Worm (Caenorhabditis elegans) whole organism, late embryonic: ENCODE results near the gene fbxa-32.

Experiments used
- C08G9.2 ChIP-seq: sonication (generic microtip); optimal IDR thresholded peaks from 2 replicates; lab custom pipeline; 2016; ENCODE audit warnings: mild to moderate bottlenecking, missing genetic modification characterization, moderate library complexity, missing compliant biosample characterization
- C38D4.7 ChIP-seq: fragments of 200-800 bp; sonication (Bioruptor generic); optimal IDR thresholded peaks from 2 replicates; lab custom pipeline; 2018; ENCODE audit warnings: mild to moderate bottlenecking, missing genetic modification characterization, moderate library complexity, missing compliant biosample characterization
- K02D7.2 ChIP-seq: sonication (generic microtip); optimal IDR thresholded peaks from 2 replicates; lab custom pipeline; 2017; ENCODE audit warnings: mild to moderate bottlenecking, missing genetic modification characterization, missing compliant biosample characterization
- ahr-1 ChIP-seq: sonication (generic microtip); optimal IDR thresholded peaks from 2 replicates; lab custom pipeline; 2016; ENCODE audit warnings: missing genetic modification characterization, missing compliant biosample characterization
- ama-1 ChIP-seq: fragments of 150-350 bp; optimal IDR thresholded peaks from 2 replicates; lab custom pipeline; 2014
- ceh-18 ChIP-seq: sonication (generic microtip); optimal IDR thresholded peaks from 2 replicates; lab custom pipeline; 2016; ENCODE audit warnings: missing genetic modification characterization, missing compliant biosample characterization
- ceh-2 ChIP-seq: sonication (generic microtip); optimal IDR thresholded peaks from 2 replicates; lab custom pipeline; 2016; ENCODE audit warnings: missing genotype, missing genetic modification characterization, missing compliant biosample characterization
- ceh-22 ChIP-seq: sonication (generic microtip); optimal IDR thresholded peaks from 2 replicates; lab custom pipeline; 2017; ENCODE audit warnings: missing biosample characterization, missing genetic modification characterization
- ceh-24 ChIP-seq: sonication (generic microtip); optimal IDR thresholded peaks from 2 replicates; lab custom pipeline; 2016; ENCODE audit warnings: mild to moderate bottlenecking, missing genetic modification characterization, missing compliant biosample characterization
- ceh-30 ChIP-seq: fragments of 150-350 bp; optimal IDR thresholded peaks from 2 replicates; lab custom pipeline; 2014; ENCODE audit warnings: missing biosample characterization, missing genetic modification characterization
- ceh-48 ChIP-seq: sonication (generic microtip); optimal IDR thresholded peaks from 2 replicates; lab custom pipeline; 2016; ENCODE audit warnings: missing genetic modification characterization, inconsistent platforms, missing compliant biosample characterization
- ceh-6 ChIP-seq: fragments of 200-800 bp; sonication (Bioruptor generic); optimal IDR thresholded peaks from 2 replicates; lab custom pipeline; 2018; ENCODE audit warnings: mild to moderate bottlenecking, missing genetic modification characterization, missing compliant biosample characterization
- ceh-9 ChIP-seq: sonication (generic microtip); optimal IDR thresholded peaks from 2 replicates; lab custom pipeline; 2016; ENCODE audit warnings: mild to moderate bottlenecking, missing genetic modification characterization, inconsistent platforms, missing compliant biosample characterization
- che-1 ChIP-seq: sonication (generic microtip); optimal IDR thresholded peaks from 2 replicates; lab custom pipeline; 2016; ENCODE audit warnings: mild to moderate bottlenecking, missing genetic modification characterization, missing compliant biosample characterization
- dve-1 ChIP-seq: sonication (generic microtip); optimal IDR thresholded peaks from 2 replicates; lab custom pipeline; 2017; ENCODE audit warnings: antibody characterized with exemption, mild to moderate bottlenecking, missing genetic modification characterization, missing compliant biosample characterization
- elt-2 ChIP-seq: sonication (generic microtip); optimal IDR thresholded peaks from 2 replicates; lab custom pipeline; 2016; ENCODE audit warnings: missing genetic modification reagents, missing genetic modification characterization, missing compliant biosample characterization
- elt-4 ChIP-seq: sonication (generic microtip); optimal IDR thresholded peaks from 2 replicates; lab custom pipeline; 2016; ENCODE audit warnings: missing genetic modification characterization, missing compliant biosample characterization
- ets-4 ChIP-seq: sonication (generic microtip); optimal IDR thresholded peaks from 2 replicates; lab custom pipeline; 2016; ENCODE audit warnings: missing genetic modification characterization, missing compliant biosample characterization
- fax-1 ChIP-seq: sonication (generic microtip); optimal IDR thresholded peaks from 2 replicates; lab custom pipeline; 2016; ENCODE audit warnings: missing genotype, missing genetic modification characterization, missing compliant biosample characterization
- fkh-10 ChIP-seq: fragments of 150-350 bp; optimal IDR thresholded peaks from 2 replicates; lab custom pipeline; 2014; ENCODE audit warnings: missing biosample characterization, missing genetic modification reagents, missing genetic modification characterization
- fkh-6 ChIP-seq: sonication (generic microtip); optimal IDR thresholded peaks from 2 replicates; lab custom pipeline; 2016; ENCODE audit warnings: missing genetic modification characterization, missing compliant biosample characterization
- hlh-13 ChIP-seq: fragments of 200-800 bp; sonication (Bioruptor generic); optimal IDR thresholded peaks from 2 replicates; lab custom pipeline; 2018; ENCODE audit warnings: mild to moderate bottlenecking, missing genetic modification characterization, missing compliant biosample characterization
- hlh-15 ChIP-seq: sonication (generic microtip); optimal IDR thresholded peaks from 2 replicates; lab custom pipeline; 2016; ENCODE audit warnings: missing genetic modification characterization, missing compliant biosample characterization
- hlh-6 ChIP-seq: sonication (generic microtip); optimal IDR thresholded peaks from 2 replicates; lab custom pipeline; 2016; ENCODE audit warnings: missing genotype, missing genetic modification characterization, missing compliant biosample characterization
- hlh-8 ChIP-seq: sonication (generic microtip); optimal IDR thresholded peaks from 2 replicates; lab custom pipeline; 2016; ENCODE audit warnings: missing genotype, missing genetic modification characterization, missing compliant biosample characterization
- madf-2 ChIP-seq: sonication (generic microtip); optimal IDR thresholded peaks from 2 replicates; lab custom pipeline; 2017; ENCODE audit warnings: missing genetic modification characterization, missing compliant biosample characterization
- mec-3 ChIP-seq: sonication (generic microtip); optimal IDR thresholded peaks from 2 replicates; lab custom pipeline; 2016; ENCODE audit warnings: borderline replicate concordance, missing genetic modification characterization, missing compliant biosample characterization
- nfya-1 ChIP-seq: sonication (generic microtip); optimal IDR thresholded peaks from 2 replicates; lab custom pipeline; 2017; ENCODE audit warnings: missing genetic modification characterization, mild to moderate bottlenecking, missing compliant biosample characterization, antibody characterized with exemption, moderate library complexity
- nhr-11 ChIP-seq: fragments of 150-350 bp; optimal IDR thresholded peaks from 2 replicates; lab custom pipeline; 2014; ENCODE audit warnings: missing biosample characterization, missing genetic modification characterization
- npax-4 ChIP-seq: sonication (generic microtip); optimal IDR thresholded peaks from 2 replicates; lab custom pipeline; 2016; ENCODE audit warnings: missing genetic modification characterization, missing compliant biosample characterization
- pag-3 ChIP-seq: sonication (generic microtip); optimal IDR thresholded peaks from 2 replicates; lab custom pipeline; 2016; ENCODE audit warnings: missing compliant biosample characterization, missing genetic modification characterization, borderline replicate concordance
- pax-1 ChIP-seq: fragments of 150-350 bp; optimal IDR thresholded peaks from 2 replicates; lab custom pipeline; 2014; ENCODE audit warnings: missing biosample characterization, missing genetic modification characterization
- pha-4 ChIP-seq: fragments of 150-350 bp; optimal IDR thresholded peaks from 2 replicates; lab custom pipeline; 2018; ENCODE audit warnings: missing biosample characterization, missing genetic modification reagents, missing genetic modification characterization
- ref-2 ChIP-seq: sonication (generic microtip); optimal IDR thresholded peaks from 2 replicates; lab custom pipeline; 2016; ENCODE audit warnings: missing genetic modification characterization, missing compliant biosample characterization
- sdc-2 ChIP-seq: sonication (generic microtip); optimal IDR thresholded peaks from 2 replicates; lab custom pipeline; 2016; ENCODE audit warnings: missing genotype, missing genetic modification characterization, missing compliant biosample characterization
- sox-4 ChIP-seq: sonication (generic microtip); optimal IDR thresholded peaks from 2 replicates; lab custom pipeline; 2017; ENCODE audit warnings: mild to moderate bottlenecking, missing genetic modification characterization, inconsistent platforms, missing compliant biosample characterization
- tbx-2 ChIP-seq: sonication (generic microtip); optimal IDR thresholded peaks from 2 replicates; lab custom pipeline; 2016; ENCODE audit warnings: missing genetic modification characterization, missing compliant biosample characterization
- unc-86 ChIP-seq: sonication (generic microtip); optimal IDR thresholded peaks from 2 replicates; lab custom pipeline; 2016; ENCODE audit warnings: missing genetic modification characterization, missing compliant biosample characterization
- zip-5 ChIP-seq: sonication (generic microtip); optimal IDR thresholded peaks from 2 replicates; lab custom pipeline; 2016; ENCODE audit warnings: missing genetic modification characterization, missing compliant biosample characterization

The fbxa-32 gene

ce11 chrIII:1307333-1307732, 38.3 kb upstream of the fbxa-32 start:
- TF ChIP-seq sox-4 (tag; lab: Kevin White, UChicago), result no peak
- TF ChIP-seq tbx-2 (tag; lab: Kevin White, UChicago), result no peak
- no peak for TF ChIP-seq ceh-48 (tag; lab: Kevin White, UChicago)
- no peak for TF ChIP-seq fkh-6 (tag; lab: Kevin White, UChicago)
- no peak for TF ChIP-seq ref-2 (tag; lab: Kevin White, UChicago)
- TF ChIP-seq madf-2 (tag; lab: Kevin White, UChicago), result no peak
- no peak for TF ChIP-seq hlh-8
- TF ChIP-seq elt-2 (tag; lab: Kevin White, UChicago), result no peak
- no peak for TF ChIP-seq hlh-13 (GFP tag; lab: Kevin White, UChicago)
- no peak for TF ChIP-seq C38D4.7 (GFP tag; lab: Kevin White, UChicago)
- no peak for TF ChIP-seq ceh-18 (tag; lab: Kevin White, UChicago)
- TF ChIP-seq nfya-1 (tag; lab: Kevin White, UChicago), result no peak

ce11 chrIII:1303414-1303813, 34.4 kb upstream of the fbxa-32 start, which contains the start of gene fbxa-75:
Gene fbxa-75 (plus strand): TSS chrIII:1303714.
- no peak for TF ChIP-seq fkh-10 (GFP tag; lab: Kevin White, UChicago)
- TF ChIP-seq C38D4.7 (GFP tag; lab: Kevin White, UChicago), result no peak
- TF ChIP-seq ceh-6, result no peak
- no peak for TF ChIP-seq tbx-2 (tag; lab: Kevin White, UChicago)
- no peak for TF ChIP-seq hlh-15 (tag; lab: Kevin White, UChicago)
- TF ChIP-seq fkh-6 (tag; lab: Kevin White, UChicago), result no peak
- TF ChIP-seq ahr-1 (tag; lab: Kevin White, UChicago), result no peak
- no peak for TF ChIP-seq hlh-13 (GFP tag; lab: Kevin White, UChicago)
- TF ChIP-seq npax-4 (tag; lab: Kevin White, UChicago), result no peak
- no peak for TF ChIP-seq sox-4 (tag; lab: Kevin White, UChicago)
- TF ChIP-seq ceh-18 (tag; lab: Kevin White, UChicago), result no peak
- TF ChIP-seq hlh-8, result no peak
- no peak for TF ChIP-seq sdc-2 (tag; lab: Kevin White, UChicago)
- TF ChIP-seq che-1 (tag; lab: Kevin White, UChicago), result no peak
- no peak for TF ChIP-seq K02D7.2 (tag; lab: Kevin White, UChicago)
- TF ChIP-seq ceh-22, result no peak
- TF ChIP-seq C08G9.2, result no peak

ce11 chrIII:1297604-1298003, 28.5 kb upstream of the fbxa-32 start, which contains the start of gene fbxa-28:
Gene fbxa-28 (plus strand): TSS chrIII:1297904.
- TF ChIP-seq ref-2 (tag; lab: Kevin White, UChicago) (no peak), ceh-2 (tag; lab: Kevin White, UChicago) (no peak), hlh-6 (tag; lab: Kevin White, UChicago) (no peak), pha-4 (tag; lab: Kevin White, UChicago) (no peak), pax-1 (no peak), hlh-13 (GFP tag; lab: Kevin White, UChicago) (no peak), pag-3 (tag; lab: Kevin White, UChicago) (no peak), ceh-48 (tag; lab: Kevin White, UChicago) (no peak), C08G9.2 (no peak)

- TF ChIP-seq elt-2 (tag; lab: Kevin White, UChicago) (peak; percentile 65), pag-3 (tag; lab: Kevin White, UChicago) (no peak), unc-86 (no peak)
These were observed 26.2 kb upstream of the fbxa-32 start, which contains the start of gene fbxa-35 for ce11 chrIII:1295149-1295716. Gene fbxa-35 (plus strand): TSS chrIII:1295666.

- no peak for TF ChIP-seq nfya-1 (tag; lab: Kevin White, UChicago)
- no peak for TF ChIP-seq ref-2 (tag; lab: Kevin White, UChicago)
- no peak for TF ChIP-seq zip-5
- TF ChIP-seq ceh-30 (tag; lab: Kevin White, UChicago), result no peak
- no peak for TF ChIP-seq fax-1 (tag; lab: Kevin White, UChicago)
- no peak for TF ChIP-seq nhr-11 (tag; lab: Kevin White, UChicago)
- no peak for TF ChIP-seq ets-4 (tag; lab: Kevin White, UChicago)
- TF ChIP-seq hlh-6 (tag; lab: Kevin White, UChicago), result no peak
- TF ChIP-seq elt-4 (tag; lab: Kevin White, UChicago), result no peak
- no peak for TF ChIP-seq dve-1 (tag; lab: Kevin White, UChicago)
- TF ChIP-seq ceh-24 (tag; lab: Kevin White, UChicago), result no peak
- TF ChIP-seq hlh-15 (tag; lab: Kevin White, UChicago), result no peak
- TF ChIP-seq mec-3 (tag; lab: Kevin White, UChicago), result no peak
- TF ChIP-seq ceh-6, result no peak
- no peak for TF ChIP-seq ceh-9 (tag; lab: Kevin White, UChicago)
- TF ChIP-seq ama-1 (lab: Kevin White, UChicago), result no peak
- TF ChIP-seq sox-4 (tag; lab: Kevin White, UChicago), result no peak
- TF ChIP-seq ahr-1 (tag; lab: Kevin White, UChicago), result no peak
- no peak for TF ChIP-seq C08G9.2
- no peak for TF ChIP-seq ceh-22
These were observed 24.1 kb upstream of the fbxa-32 start, which contains the start of gene fbxa-36 for ce11 chrIII:1293135-1293534. Gene fbxa-36 (minus strand): TSS chrIII:1293235.
